Worm (Caenorhabditis elegans) whole organism, early embryonic: ENCODE results near the gene nhr-247.

Experiments used
- B0310.2 ChIP-seq: sonication (generic microtip); optimal IDR thresholded peaks from 2 replicates; lab custom pipeline; 2016; ENCODE audit warnings: mild to moderate bottlenecking, missing genetic modification characterization, missing compliant biosample characterization
- F13C5.2 ChIP-seq: sonication (generic microtip); optimal IDR thresholded peaks from 2 replicates; lab custom pipeline; 2017; ENCODE audit warnings: mild to moderate bottlenecking, missing genetic modification characterization, inconsistent platforms, missing compliant biosample characterization
- aly-1 ChIP-seq: sonication (generic microtip); optimal IDR thresholded peaks from 2 replicates; lab custom pipeline; 2016; ENCODE audit warnings: missing genetic modification characterization, missing compliant biosample characterization
- ama-1 ChIP-seq: fragments of 150-350 bp; optimal IDR thresholded peaks from 2 replicates; lab custom pipeline; 2014
- ets-7 ChIP-seq: sonication (generic microtip); optimal IDR thresholded peaks from 2 replicates; lab custom pipeline; 2016; ENCODE audit warnings: missing genotype, missing genetic modification characterization, missing compliant biosample characterization
- flt-1 ChIP-seq: fragments of 200-800 bp; sonication (Bioruptor generic); IDR thresholded peaks from 2 replicates; pipeline ENCODE4 v1.3.6; 2022; ENCODE audit warnings: missing genetic modification characterization, missing compliant biosample characterization
- hmg-4 ChIP-seq: fragments of 200-800 bp; sonication (Bioruptor generic); optimal IDR thresholded peaks from 2 replicates; lab custom pipeline; 2018; ENCODE audit warnings: mild to moderate bottlenecking, missing genetic modification characterization, missing compliant biosample characterization
- hnd-1 ChIP-seq: sonication (generic microtip); optimal IDR thresholded peaks from 2 replicates; lab custom pipeline; 2016; ENCODE audit warnings: missing genetic modification characterization, missing compliant biosample characterization
- pes-1 ChIP-seq: fragments of 200-800 bp; sonication (Bioruptor generic); IDR thresholded peaks from 2 replicates; pipeline ENCODE4 v1.3.6; 2022; ENCODE audit warnings: missing genetic modification reagents, missing genetic modification characterization, missing compliant biosample characterization
- scrt-1 ChIP-seq: fragments of 200-800 bp; sonication (Bioruptor generic); IDR thresholded peaks from 2 replicates; pipeline ENCODE4 v1.3.6; 2022; ENCODE audit warnings: missing genetic modification characterization, missing compliant biosample characterization
- tbx-11 ChIP-seq: fragments of 200-800 bp; sonication (Bioruptor generic); IDR thresholded peaks from 2 replicates; pipeline ENCODE4 v1.3.6; 2022; ENCODE audit warnings: missing genetic modification characterization, missing compliant biosample characterization
- tbx-37 ChIP-seq: fragments of 200-800 bp; sonication (Bioruptor generic); conservative IDR thresholded peaks from 2 replicates; pipeline ENCODE4 v1.3.6; 2022; ENCODE audit warnings: missing genetic modification reagents, missing genetic modification characterization, missing compliant biosample characterization

ce11 chrV:15293865-15294264, 28.9 kb upstream of the nhr-247 start, which contains the start of gene str-96:
- TF ChIP-seq ama-1 (lab: Kevin White, UChicago) (no peak), pes-1 (GFP tag; lab: Robert Waterston, UW) (no peak), flt-1 (GFP tag; lab: Robert Waterston, UW) (no peak), ets-7 (no peak), scrt-1 (GFP tag; lab: Robert Waterston, UW) (no peak), aly-1 (tag; lab: Kevin White, UChicago) (no peak), tbx-11 (GFP tag; lab: Robert Waterston, UW) (no peak), hmg-4 (GFP tag; lab: Kevin White, UChicago) (no peak), B0310.2 (no peak), tbx-37 (GFP tag; lab: Robert Waterston, UW) (no peak), F13C5.2 (tag; lab: Kevin White, UChicago) (no peak), hnd-1 (tag; lab: Kevin White, UChicago) (no peak)
